Worm (Caenorhabditis elegans) whole organism, early embryonic: ENCODE data around the gene his-69.

Source experiments
- B0310.2 ChIP-seq: sonication (generic microtip); optimal IDR thresholded peaks from 2 replicates; lab custom pipeline; 2016; ENCODE audit warnings: mild to moderate bottlenecking, missing genetic modification characterization, missing compliant biosample characterization
- F13C5.2 ChIP-seq: sonication (generic microtip); optimal IDR thresholded peaks from 2 replicates; lab custom pipeline; 2017; ENCODE audit warnings: mild to moderate bottlenecking, missing genetic modification characterization, inconsistent platforms, missing compliant biosample characterization
- aly-1 ChIP-seq: sonication (generic microtip); optimal IDR thresholded peaks from 2 replicates; lab custom pipeline; 2016; ENCODE audit warnings: missing genetic modification characterization, missing compliant biosample characterization
- ama-1 ChIP-seq: fragments of 150-350 bp; optimal IDR thresholded peaks from 2 replicates; lab custom pipeline; 2014
- ceh-13 ChIP-seq: fragments of 200-800 bp; sonication (Bioruptor generic); optimal IDR thresholded peaks from 2 replicates; lab custom pipeline; 2018; ENCODE audit warnings: mild to moderate bottlenecking, missing genetic modification characterization, missing compliant biosample characterization
- ceh-36 ChIP-seq: sonication (generic microtip); optimal IDR thresholded peaks from 2 replicates; lab custom pipeline; 2016; ENCODE audit warnings: missing genetic modification characterization, inconsistent platforms, missing compliant biosample characterization
- ets-7 ChIP-seq: sonication (generic microtip); optimal IDR thresholded peaks from 2 replicates; lab custom pipeline; 2016; ENCODE audit warnings: missing genotype, missing genetic modification characterization, missing compliant biosample characterization
- flt-1 ChIP-seq: fragments of 200-800 bp; sonication (Bioruptor generic); IDR thresholded peaks from 2 replicates; pipeline ENCODE4 v1.3.6; 2022; ENCODE audit warnings: missing genetic modification characterization, missing compliant biosample characterization
- hmbx-1 ChIP-seq: sonication (generic microtip); optimal IDR thresholded peaks from 2 replicates; lab custom pipeline; 2016; ENCODE audit warnings: mild to moderate bottlenecking, missing genetic modification characterization, missing compliant biosample characterization
- hmg-4 ChIP-seq: fragments of 200-800 bp; sonication (Bioruptor generic); optimal IDR thresholded peaks from 2 replicates; lab custom pipeline; 2018; ENCODE audit warnings: mild to moderate bottlenecking, missing genetic modification characterization, missing compliant biosample characterization
- hnd-1 ChIP-seq: sonication (generic microtip); optimal IDR thresholded peaks from 2 replicates; lab custom pipeline; 2016; ENCODE audit warnings: missing genetic modification characterization, missing compliant biosample characterization
- pes-1 ChIP-seq: fragments of 200-800 bp; sonication (Bioruptor generic); IDR thresholded peaks from 2 replicates; pipeline ENCODE4 v1.3.6; 2022; ENCODE audit warnings: missing genetic modification reagents, missing genetic modification characterization, missing compliant biosample characterization
- scrt-1 ChIP-seq: fragments of 200-800 bp; sonication (Bioruptor generic); IDR thresholded peaks from 2 replicates; pipeline ENCODE4 v1.3.6; 2022; ENCODE audit warnings: missing genetic modification characterization, missing compliant biosample characterization
- sea-1 ChIP-seq: fragments of 200-800 bp; sonication (Bioruptor generic); conservative IDR thresholded peaks from 2 replicates; pipeline ENCODE4 v1.3.6; 2022; ENCODE audit warnings: missing genetic modification characterization, missing compliant biosample characterization
- tbx-11 ChIP-seq: fragments of 200-800 bp; sonication (Bioruptor generic); IDR thresholded peaks from 2 replicates; pipeline ENCODE4 v1.3.6; 2022; ENCODE audit warnings: missing genetic modification characterization, missing compliant biosample characterization
- tbx-37 ChIP-seq: fragments of 200-800 bp; sonication (Bioruptor generic); conservative IDR thresholded peaks from 2 replicates; pipeline ENCODE4 v1.3.6; 2022; ENCODE audit warnings: missing genetic modification reagents, missing genetic modification characterization, missing compliant biosample characterization
- tra-4 ChIP-seq: sonication (generic microtip); optimal IDR thresholded peaks from 2 replicates; lab custom pipeline; 2017; ENCODE audit warnings: missing genetic modification characterization, missing compliant biosample characterization

his-69 gene

ce11 chrIII:4049150-4049549 lies 9.4 kb downstream of the his-69 start:
- TF ChIP-seq tbx-11, result no peak
- no peak for TF ChIP-seq aly-1 (tag; lab: Kevin White, UChicago)
- TF ChIP-seq scrt-1 (GFP tag; lab: Robert Waterston, UW), result no peak

- TF ChIP-seq F13C5.2, result no peak
- TF ChIP-seq ets-7 (tag; lab: Kevin White, UChicago), result no peak
- no peak for TF ChIP-seq tbx-37 (GFP tag; lab: Robert Waterston, UW)
- no peak for TF ChIP-seq hnd-1 (tag; lab: Kevin White, UChicago)
- TF ChIP-seq tra-4 (tag; lab: Kevin White, UChicago), result no peak
- TF ChIP-seq ceh-36 (tag; lab: Kevin White, UChicago), result no peak
- no peak for TF ChIP-seq pes-1 (GFP tag; lab: Robert Waterston, UW)
- no peak for TF ChIP-seq ama-1 (lab: Kevin White, UChicago)
- no peak for TF ChIP-seq tbx-11
- no peak for TF ChIP-seq ceh-13
- TF ChIP-seq hmbx-1, result no peak
- TF ChIP-seq sea-1 (GFP tag; lab: Robert Waterston, UW), result no peak
- no peak for TF ChIP-seq scrt-1 (GFP tag; lab: Robert Waterston, UW)
- TF ChIP-seq flt-1, result no peak
- no peak for TF ChIP-seq hmg-4
- no peak for TF ChIP-seq B0310.2 (tag; lab: Kevin White, UChicago)
- TF ChIP-seq aly-1 (tag; lab: Kevin White, UChicago), result no peak
Observed at ce11 chrIII:4039775-4040174, 18.8 kb downstream of the his-69 start.

- TF ChIP-seq tbx-11, result no peak
- no peak for TF ChIP-seq ceh-13
- TF ChIP-seq F13C5.2, result no peak
- no peak for TF ChIP-seq pes-1 (GFP tag; lab: Robert Waterston, UW)
- no peak for TF ChIP-seq tbx-37 (GFP tag; lab: Robert Waterston, UW)
- TF ChIP-seq tra-4 (tag; lab: Kevin White, UChicago), result no peak
- no peak for TF ChIP-seq hmbx-1
- no peak for TF ChIP-seq aly-1 (tag; lab: Kevin White, UChicago)
- TF ChIP-seq hmg-4, result no peak
- TF ChIP-seq ceh-36 (tag; lab: Kevin White, UChicago), result no peak
- TF ChIP-seq scrt-1 (GFP tag; lab: Robert Waterston, UW), result no peak
- no peak for TF ChIP-seq B0310.2 (tag; lab: Kevin White, UChicago)
- no peak for TF ChIP-seq ama-1 (lab: Kevin White, UChicago)
- TF ChIP-seq ets-7 (tag; lab: Kevin White, UChicago), result no peak
Observed at ce11 chrIII:4037332-4037731, 21.2 kb downstream of the his-69 start.

- TF ChIP-seq aly-1 (tag; lab: Kevin White, UChicago) (no peak), ama-1 (lab: Kevin White, UChicago) (no peak), tra-4 (tag; lab: Kevin White, UChicago) (no peak), flt-1 (no peak), ceh-36 (tag; lab: Kevin White, UChicago) (no peak), F13C5.2 (no peak), hmg-4 (no peak), scrt-1 (GFP tag; lab: Robert Waterston, UW) (no peak)
Observed at ce11 chrIII:4036740-4037139, 21.8 kb downstream of the his-69 start, which contains the start of gene hum-5. Gene hum-5, minus strand, starts transcription at chrIII:4036840.

- TF ChIP-seq flt-1 (no peak), B0310.2 (tag; lab: Kevin White, UChicago) (no peak), hmg-4 (no peak), hmbx-1 (no peak), tbx-11 (no peak), sea-1 (GFP tag; lab: Robert Waterston, UW) (no peak), ceh-36 (tag; lab: Kevin White, UChicago) (no peak), tra-4 (tag; lab: Kevin White, UChicago) (no peak)
Observed at ce11 chrIII:4034984-4035383, 23.6 kb downstream of the his-69 start.

- no peak for TF ChIP-seq pes-1 (GFP tag; lab: Robert Waterston, UW)
- TF ChIP-seq sea-1 (GFP tag; lab: Robert Waterston, UW), result no peak
- no peak for TF ChIP-seq hmbx-1
- TF ChIP-seq ceh-13, result no peak
- no peak for TF ChIP-seq scrt-1 (GFP tag; lab: Robert Waterston, UW)
- no peak for TF ChIP-seq flt-1
- TF ChIP-seq ets-7 (tag; lab: Kevin White, UChicago), result no peak
- no peak for TF ChIP-seq hmg-4
- TF ChIP-seq B0310.2 (tag; lab: Kevin White, UChicago), result no peak
- TF ChIP-seq ama-1 (lab: Kevin White, UChicago), result no peak
- no peak for TF ChIP-seq tra-4 (tag; lab: Kevin White, UChicago)
- no peak for TF ChIP-seq tbx-37 (GFP tag; lab: Robert Waterston, UW)
- TF ChIP-seq hnd-1 (tag; lab: Kevin White, UChicago), result no peak
- TF ChIP-seq F13C5.2, result no peak
- no peak for TF ChIP-seq tbx-11
- TF ChIP-seq ceh-36 (tag; lab: Kevin White, UChicago), result no peak
- TF ChIP-seq aly-1 (tag; lab: Kevin White, UChicago), result no peak
Observed at ce11 chrIII:4030839-4031238, 27.7 kb downstream of the his-69 start.

- TF ChIP-seq pes-1 (GFP tag; lab: Robert Waterston, UW), result no peak
- TF ChIP-seq sea-1 (GFP tag; lab: Robert Waterston, UW), result no peak
- no peak for TF ChIP-seq B0310.2 (tag; lab: Kevin White, UChicago)
Observed at ce11 chrIII:4028061-4028460, 30.5 kb downstream of the his-69 start, which contains the start of gene T02C12.5. Gene T02C12.5, minus strand, starts transcription at chrIII:4028161.

ce11 chrIII:4021866-4022265 lies 36.7 kb downstream of the his-69 start, which contains the start of gene tftc-5:
Gene tftc-5, plus strand, starts transcription at chrIII:4022166.
- no peak for TF ChIP-seq F13C5.2
- no peak for TF ChIP-seq ceh-36 (tag; lab: Kevin White, UChicago)
- TF ChIP-seq ets-7 (tag; lab: Kevin White, UChicago), result no peak
- TF ChIP-seq aly-1 (tag; lab: Kevin White, UChicago), result no peak
- no peak for TF ChIP-seq B0310.2 (tag; lab: Kevin White, UChicago)
- no peak for TF ChIP-seq sea-1 (GFP tag; lab: Robert Waterston, UW)
- TF ChIP-seq tbx-11, result no peak
- no peak for TF ChIP-seq scrt-1 (GFP tag; lab: Robert Waterston, UW)
- TF ChIP-seq tra-4 (tag; lab: Kevin White, UChicago), result no peak
- TF ChIP-seq ama-1 (lab: Kevin White, UChicago), result no peak
- TF ChIP-seq hnd-1 (tag; lab: Kevin White, UChicago), result no peak
- no peak for TF ChIP-seq hmg-4
- TF ChIP-seq pes-1 (GFP tag; lab: Robert Waterston, UW), result no peak
- no peak for TF ChIP-seq ceh-13
- no peak for TF ChIP-seq flt-1
- TF ChIP-seq hmbx-1, result no peak
- TF ChIP-seq tbx-37 (GFP tag; lab: Robert Waterston, UW), result no peak
